Worm (Caenorhabditis elegans) whole organism, midembryonic: ENCODE measurements around the gene C08F11.10.

Experiments
- T22C8.4 ChIP-seq: fragments of 200-800 bp; sonication (Bioruptor generic); IDR thresholded peaks from 2 replicates; pipeline ENCODE4 v1.3.6; 2022; ENCODE audit warnings: missing genetic modification characterization, missing compliant biosample characterization
- cog-1 ChIP-seq: sonication (generic microtip); optimal IDR thresholded peaks from 2 replicates; lab custom pipeline; 2016; ENCODE audit warnings: missing genetic modification characterization, missing compliant biosample characterization
- flt-1 ChIP-seq: fragments of 200-800 bp; sonication (Bioruptor generic); IDR thresholded peaks from 2 replicates; pipeline ENCODE4 v1.3.6; 2022; ENCODE audit warnings: missing genetic modification characterization, missing compliant biosample characterization
- klf-2 ChIP-seq: fragments of 200-800 bp; sonication (Bioruptor generic); conservative IDR thresholded peaks from 2 replicates; pipeline ENCODE4 v1.3.6; 2022; ENCODE audit warnings: missing genetic modification reagents, missing genetic modification characterization, missing compliant biosample characterization
- med-1 ChIP-seq: sonication (generic microtip); optimal IDR thresholded peaks from 2 replicates; lab custom pipeline; 2017; ENCODE audit warnings: missing genetic modification characterization, mild to moderate bottlenecking, missing compliant biosample characterization, antibody characterized with exemption, missing genetic modification reagents; ENCODE audit not compliant: insufficient read depth
- ref-1 ChIP-seq: fragments of 200-800 bp; sonication (Bioruptor generic); conservative IDR thresholded peaks from 2 replicates; pipeline ENCODE4 v1.3.6; 2022; ENCODE audit warnings: missing genetic modification reagents, missing genetic modification characterization, missing compliant biosample characterization
- ztf-23 ChIP-seq: fragments of 200-800 bp; sonication (Bioruptor generic); IDR thresholded peaks from 2 replicates; pipeline ENCODE4 v1.3.6; 2022; ENCODE audit warnings: missing genetic modification reagents, missing genetic modification characterization, missing compliant biosample characterization
- ztf-29 ChIP-seq: fragments of 200-800 bp; sonication (Bioruptor generic); IDR thresholded peaks from 2 replicates; pipeline ENCODE4 v1.3.6; 2022; ENCODE audit warnings: missing genetic modification reagents, missing genetic modification characterization, missing compliant biosample characterization

DNA sequence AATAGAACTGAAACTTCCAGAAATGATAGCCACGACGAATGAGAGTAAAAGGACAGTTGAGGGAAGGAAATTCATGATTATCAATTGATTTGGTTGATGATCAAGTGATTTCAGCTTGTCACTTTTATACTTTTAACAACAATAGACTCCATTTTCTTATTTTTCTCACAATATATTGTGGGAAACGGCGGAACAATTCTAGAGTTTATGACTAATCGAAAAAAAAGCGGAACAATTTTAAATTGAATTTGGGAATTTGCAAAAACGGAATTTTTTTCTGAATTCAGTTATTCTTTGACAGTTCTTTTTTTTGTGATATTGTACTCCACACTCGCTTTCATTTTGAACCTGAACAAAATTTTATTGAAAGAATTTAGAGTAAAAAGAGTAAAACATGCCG is 15.1 kb upstream of the C08F11.10 start, which contains the start of gene Y45F10C.4:
- TF ChIP-seq ref-1 (GFP tag; lab: Robert Waterston, UW) = no peak
- TF ChIP-seq flt-1 (GFP tag; lab: Robert Waterston, UW) = no peak
- TF ChIP-seq ztf-29 (GFP tag; lab: Robert Waterston, UW) = no peak
- TF ChIP-seq med-1 (GFP tag; lab: Kevin White, UChicago) = no peak
- TF ChIP-seq klf-2 (GFP tag; lab: Robert Waterston, UW) = no peak
- TF ChIP-seq cog-1 = no peak
- TF ChIP-seq T22C8.4 (GFP tag; lab: Robert Waterston, UW) = no peak
- TF ChIP-seq ztf-23 (GFP tag; lab: Robert Waterston, UW) = no peak
